Worm (Caenorhabditis elegans) whole organism, midembryonic: ENCODE data around the gene sru-31.

Experiments used
- T22C8.4 ChIP-seq: fragments of 200-800 bp; sonication (Bioruptor generic); IDR thresholded peaks from 2 replicates; pipeline ENCODE4 v1.3.6; 2022; ENCODE audit warnings: missing genetic modification characterization, missing compliant biosample characterization
- cog-1 ChIP-seq: sonication (generic microtip); optimal IDR thresholded peaks from 2 replicates; lab custom pipeline; 2016; ENCODE audit warnings: missing genetic modification characterization, missing compliant biosample characterization
- flt-1 ChIP-seq: fragments of 200-800 bp; sonication (Bioruptor generic); IDR thresholded peaks from 2 replicates; pipeline ENCODE4 v1.3.6; 2022; ENCODE audit warnings: missing genetic modification characterization, missing compliant biosample characterization
- klf-2 ChIP-seq: fragments of 200-800 bp; sonication (Bioruptor generic); conservative IDR thresholded peaks from 2 replicates; pipeline ENCODE4 v1.3.6; 2022; ENCODE audit warnings: missing genetic modification reagents, missing genetic modification characterization, missing compliant biosample characterization
- med-1 ChIP-seq: sonication (generic microtip); optimal IDR thresholded peaks from 2 replicates; lab custom pipeline; 2017; ENCODE audit warnings: missing genetic modification characterization, mild to moderate bottlenecking, missing compliant biosample characterization, antibody characterized with exemption, missing genetic modification reagents; ENCODE audit not compliant: insufficient read depth
- ref-1 ChIP-seq: fragments of 200-800 bp; sonication (Bioruptor generic); conservative IDR thresholded peaks from 2 replicates; pipeline ENCODE4 v1.3.6; 2022; ENCODE audit warnings: missing genetic modification reagents, missing genetic modification characterization, missing compliant biosample characterization
- tab-1 ChIP-seq: fragments of 200-800 bp; sonication (Bioruptor generic); IDR thresholded peaks from 2 replicates; pipeline ENCODE4 v1.3.6; 2022; ENCODE audit warnings: missing genetic modification characterization, missing compliant biosample characterization
- ztf-23 ChIP-seq: fragments of 200-800 bp; sonication (Bioruptor generic); IDR thresholded peaks from 2 replicates; pipeline ENCODE4 v1.3.6; 2022; ENCODE audit warnings: missing genetic modification reagents, missing genetic modification characterization, missing compliant biosample characterization
- ztf-29 ChIP-seq: fragments of 200-800 bp; sonication (Bioruptor generic); IDR thresholded peaks from 2 replicates; pipeline ENCODE4 v1.3.6; 2022; ENCODE audit warnings: missing genetic modification reagents, missing genetic modification characterization, missing compliant biosample characterization

ce11 chrV:9801965-9802364 is 14.5 kb upstream of the sru-31 start, which contains the start of gene F46B6.10:
- TF ChIP-seq med-1 (no peak), cog-1 (tag; lab: Kevin White, UChicago) (no peak), ztf-23 (no peak), T22C8.4 (no peak), klf-2 (GFP tag; lab: Robert Waterston, UW) (no peak), ref-1 (no peak), ztf-29 (no peak), flt-1 (no peak), tab-1 (no peak)
